Worm (Caenorhabditis elegans): Measurements from ENCODE around the gene R10H1.1.

R10H1.1 gene

ce11 chrII:7521420-7521819 is 27.2 kb downstream of the R10H1.1 start:
- no peak for TF ChIP-seq odd-2 (tag; optimal IDR thresholded peaks at IDR 0.05)
- TF ChIP-seq tbx-7 (tag; optimal IDR thresholded peaks at IDR 0.05) = no peak
- no peak for TF ChIP-seq nhr-11 (tag; optimal IDR thresholded peaks at IDR 0.05)
- no peak for TF ChIP-seq elt-4 (tag; optimal IDR thresholded peaks at IDR 0.05)
- no peak for TF ChIP-seq lin-11 (tag; optimal IDR thresholded peaks at IDR 0.05)
- no peak for TF ChIP-seq ceh-48 (tag; optimal IDR thresholded peaks at IDR 0.05)
- TF ChIP-seq ceh-6 (GFP tag; optimal IDR thresholded peaks at IDR 0.05) = no peak
- no peak for TF ChIP-seq ztf-16 (tag; optimal IDR thresholded peaks at IDR 0.05)
- no peak for TF ChIP-seq K02D7.2 (tag; optimal IDR thresholded peaks at IDR 0.05)
- no peak for TF ChIP-seq ets-4 (tag; optimal IDR thresholded peaks at IDR 0.05)
- TF ChIP-seq ceh-34 (tag; optimal IDR thresholded peaks at IDR 0.05) = no peak
- TF ChIP-seq ceh-30 (tag; optimal IDR thresholded peaks at IDR 0.05) = no peak
- TF ChIP-seq ceh-9 (tag; optimal IDR thresholded peaks at IDR 0.05) = no peak
- no peak for TF ChIP-seq madf-2 (tag; optimal IDR thresholded peaks at IDR 0.05)
- no peak for TF ChIP-seq sox-4 (tag; optimal IDR thresholded peaks at IDR 0.05)
- no peak for TF ChIP-seq mec-3 (tag; optimal IDR thresholded peaks at IDR 0.05; ENCODE audit: borderline replicate concordance)

- TF ChIP-seq ttx-3 (tag; optimal IDR thresholded peaks at IDR 0.05) (no peak), pag-3 (tag; optimal IDR thresholded peaks at IDR 0.05; ENCODE audit: borderline replicate concordance) (no peak), hlh-30 (tag; optimal IDR thresholded peaks at IDR 0.05; ENCODE audit: insufficient read depth) (no peak), K02D7.2 (tag; optimal IDR thresholded peaks at IDR 0.05) (no peak), ceh-24 (tag; optimal IDR thresholded peaks at IDR 0.05) (no peak), pros-1 (tag; optimal IDR thresholded peaks at IDR 0.05) (no peak), C08G9.2 (tag; optimal IDR thresholded peaks at IDR 0.05) (no peak), unc-3 (GFP tag; conservative IDR thresholded peaks at IDR 0.05) (no peak), unc-3 (tag; optimal IDR thresholded peaks at IDR 0.05) (no peak), ceh-18 (tag; optimal IDR thresholded peaks at IDR 0.05) (no peak), syd-9 (tag; optimal IDR thresholded peaks at IDR 0.05) (no peak), C38D4.7 (GFP tag; optimal IDR thresholded peaks at IDR 0.05) (no peak), elt-4 (tag; optimal IDR thresholded peaks at IDR 0.05) (no peak), nfya-1 (tag; optimal IDR thresholded peaks at IDR 0.05) (no peak), ahr-1 (tag; optimal IDR thresholded peaks at IDR 0.05) (no peak), sdc-2 (tag; optimal IDR thresholded peaks at IDR 0.05) (no peak), che-1 (tag; optimal IDR thresholded peaks at IDR 0.05) (no peak), unc-55 (GFP tag; optimal IDR thresholded peaks at IDR 0.05) (no peak), gmeb-2 (tag; optimal IDR thresholded peaks at IDR 0.05) (no peak), ets-4 (tag; optimal IDR thresholded peaks at IDR 0.05) (no peak), pat-9 (tag; optimal IDR thresholded peaks at IDR 0.05) (no peak)
Observed at ce11 chrII:7523281-7523680, 29.0 kb downstream of the R10H1.1 start, which contains the start of gene ZK1290.15. ZK1290.15 (plus strand) TSS chrII:7523581.

ce11 chrII:7525458-7525857 is 31.2 kb downstream of the R10H1.1 start, which contains the start of the genes ZK1290.7 and rnh-1.1:
ZK1290.7 (minus strand) TSS chrII:7525558.
rnh-1.1 (plus strand) TSS chrII:7525738.
- TF ChIP-seq C38D4.7 (GFP tag; optimal IDR thresholded peaks at IDR 0.05) = no peak
- TF ChIP-seq unc-3 (GFP tag; conservative IDR thresholded peaks at IDR 0.05) = no peak
- no peak for TF ChIP-seq unc-3 (tag; optimal IDR thresholded peaks at IDR 0.05)
- TF ChIP-seq eyg-1 (tag; optimal IDR thresholded peaks at IDR 0.05) = no peak
- TF ChIP-seq ahr-1 (tag; optimal IDR thresholded peaks at IDR 0.05) = no peak

ce11 chrII:7528210-7528609 is 34.0 kb downstream of the R10H1.1 start:
- TF ChIP-seq ceh-34 (tag; optimal IDR thresholded peaks at IDR 0.05) = no peak

Data from whole organism, late embryonic.